Worm (Caenorhabditis elegans) whole organism, L1 larva: ENCODE results near the gene C29A12.6.

Source experiments
- C04F5.9 ChIP-seq: sonication (generic microtip); optimal IDR thresholded peaks from 2 replicates; lab custom pipeline; 2016; ENCODE audit warnings: missing genetic modification characterization, missing compliant biosample characterization
- alr-1 ChIP-seq: fragments of 200-800 bp; sonication (Bioruptor generic); optimal IDR thresholded peaks from 2 replicates; lab custom pipeline; 2018; ENCODE audit warnings: borderline replicate concordance, mild to moderate bottlenecking, missing genetic modification characterization, missing compliant biosample characterization
- ama-1 ChIP-seq: fragments of 150-350 bp; optimal IDR thresholded peaks from 2 replicates; lab custom pipeline; 2014
- egl-27 ChIP-seq, 2 experiments: fragments of 150-350 bp in 1 of 2; sonication (generic microtip); optimal IDR thresholded peaks; 3 replicates each; lab custom pipeline; 2017 to 2018; ENCODE audit warnings: missing biosample characterization in 2 of 2, missing genetic modification characterization in 2 of 2, missing genetic modification reagents in 2 of 2
- fkh-10 ChIP-seq: sonication (generic microtip); optimal IDR thresholded peaks from 2 replicates; lab custom pipeline; 2017; ENCODE audit warnings: missing biosample characterization, missing genetic modification reagents, missing genetic modification characterization
- fkh-8 ChIP-seq: sonication (generic microtip); optimal IDR thresholded peaks from 2 replicates; lab custom pipeline; 2016; ENCODE audit warnings: mild to moderate bottlenecking, missing genetic modification characterization, missing compliant biosample characterization
- mab-9 ChIP-seq: fragments of 200-800 bp; sonication (Bioruptor generic); IDR thresholded peaks from 2 replicates; pipeline ENCODE4 v1.3.6; 2022; ENCODE audit warnings: missing genetic modification reagents, missing genetic modification characterization, missing compliant biosample characterization
- mep-1 ChIP-seq: fragments of 150-350 bp; optimal IDR thresholded peaks from 2 replicates; lab custom pipeline; 2014; ENCODE audit warnings: missing biosample characterization, missing genetic modification characterization
- nhr-28 ChIP-seq: fragments of 150-350 bp; optimal IDR thresholded peaks from 2 replicates; lab custom pipeline; 2014; ENCODE audit warnings: missing biosample characterization, missing genetic modification characterization
- nhr-76 ChIP-seq: sonication (generic microtip); optimal IDR thresholded peaks from 2 replicates; lab custom pipeline; 2017; ENCODE audit warnings: missing biosample characterization, missing genetic modification characterization
- ztf-11 ChIP-seq, 2 experiments: sonication (generic microtip); optimal IDR thresholded peaks; 2 replicates each; lab custom pipeline; 2016 to 2017; ENCODE audit warnings: missing genetic modification characterization in 2 of 2, missing biosample characterization in 1 of 2, missing compliant biosample characterization in 1 of 2

ce11 chrV:10886405-10886887 is 39.5 kb downstream of the C29A12.6 start, which contains the start of gene F32D8.3:
- TF ChIP-seq alr-1 (tag; lab: Kevin White, UChicago) (no peak), egl-27 (tag; optimal IDR thresholded peaks at IDR 0.05; lab: Kevin White, UChicago) (no peak), nhr-76 (tag; lab: Kevin White, UChicago) (no peak), mab-9 (GFP tag; lab: Robert Waterston, UW) (no peak), nhr-28 (no peak), ama-1 (lab: Kevin White, UChicago) (no peak), fkh-10 (no peak), fkh-8 (tag; lab: Kevin White, UChicago) (no peak), mep-1 (tag; lab: Kevin White, UChicago) (no peak), C04F5.9 (no peak), ztf-11 (tag; optimal IDR thresholded peaks at IDR 0.05; lab: Kevin White, UChicago) (no peak)
